Fruit fly (Drosophila melanogaster) whole organism, prepupa: ENCODE results near the gene unc80.

Experiments
- Blimp-1 ChIP-seq: fragments of 200-800 bp; sonication (Bioruptor generic); optimal IDR thresholded peaks from 3 replicates; lab custom pipeline; 2017; ENCODE audit warnings: missing biosample characterization, missing genetic modification characterization, mild to moderate bottlenecking, moderate library complexity, missing genetic modification reagents
- CG15336 ChIP-seq: fragments of 200-800 bp; sonication (Bioruptor generic); IDR thresholded peaks from 2 replicates; pipeline ENCODE4 v1.3.6; 2022; ENCODE audit warnings: missing biosample characterization, missing genetic modification characterization
- Ets96B ChIP-seq: fragments of 200-800 bp; optimal IDR thresholded peaks from 2 replicates; lab custom pipeline; 2019; ENCODE audit warnings: missing biosample characterization, mild to moderate bottlenecking, missing genetic modification characterization, moderate library complexity
- Hr39 ChIP-seq: fragments of 200-800 bp; sonication (Bioruptor generic); optimal IDR thresholded peaks from 2 replicates; lab custom pipeline; 2016; ENCODE audit warnings: missing biosample characterization, missing genetic modification characterization
- OdsH ChIP-seq: fragments of 200-800 bp; sonication (Bioruptor generic); optimal IDR thresholded peaks from 3 replicates; lab custom pipeline; 2016; ENCODE audit warnings: missing biosample characterization, missing genetic modification characterization
- Sox15 ChIP-seq: fragments of 200-800 bp; sonication (Bioruptor generic); optimal IDR thresholded peaks from 3 replicates; lab custom pipeline; 2016; ENCODE audit warnings: missing biosample characterization, missing genetic modification characterization
- acj6 ChIP-seq: fragments of 200-800 bp; sonication (Bioruptor generic); optimal IDR thresholded peaks from 3 replicates; lab custom pipeline; 2016; ENCODE audit warnings: missing biosample characterization, missing genetic modification characterization
- fkh ChIP-seq: fragments of 200-800 bp; sonication (Bioruptor generic); optimal IDR thresholded peaks from 3 replicates; lab custom pipeline; 2017; ENCODE audit warnings: missing biosample characterization, mild to moderate bottlenecking, missing genetic modification characterization, moderate library complexity

- TF ChIP-seq CG15336 (GFP tag; lab: Robert Waterston, UW) (peak; percentile 64), Ets96B (peak; percentile 40), Blimp-1 (GFP tag; lab: Kevin White, UChicago) (no peak), Sox15 (GFP tag; lab: Kevin White, UChicago) (no peak), Hr39 (no peak), acj6 (GFP tag; lab: Kevin White, UChicago) (peak; percentile 16), fkh (GFP tag; lab: Kevin White, UChicago) (no peak), OdsH (GFP tag; lab: Kevin White, UChicago) (peak; percentile 46)
These were observed 7.1 kb upstream of the unc80 start for dm6 chr3R:27655109-27655508.
